Fruit fly (Drosophila melanogaster): ENCODE results near the gene CG9396.
A peak's percentile ranks its signal among the peaks of the same experiment; 100 is the strongest.

Gene CG9396

DNA sequence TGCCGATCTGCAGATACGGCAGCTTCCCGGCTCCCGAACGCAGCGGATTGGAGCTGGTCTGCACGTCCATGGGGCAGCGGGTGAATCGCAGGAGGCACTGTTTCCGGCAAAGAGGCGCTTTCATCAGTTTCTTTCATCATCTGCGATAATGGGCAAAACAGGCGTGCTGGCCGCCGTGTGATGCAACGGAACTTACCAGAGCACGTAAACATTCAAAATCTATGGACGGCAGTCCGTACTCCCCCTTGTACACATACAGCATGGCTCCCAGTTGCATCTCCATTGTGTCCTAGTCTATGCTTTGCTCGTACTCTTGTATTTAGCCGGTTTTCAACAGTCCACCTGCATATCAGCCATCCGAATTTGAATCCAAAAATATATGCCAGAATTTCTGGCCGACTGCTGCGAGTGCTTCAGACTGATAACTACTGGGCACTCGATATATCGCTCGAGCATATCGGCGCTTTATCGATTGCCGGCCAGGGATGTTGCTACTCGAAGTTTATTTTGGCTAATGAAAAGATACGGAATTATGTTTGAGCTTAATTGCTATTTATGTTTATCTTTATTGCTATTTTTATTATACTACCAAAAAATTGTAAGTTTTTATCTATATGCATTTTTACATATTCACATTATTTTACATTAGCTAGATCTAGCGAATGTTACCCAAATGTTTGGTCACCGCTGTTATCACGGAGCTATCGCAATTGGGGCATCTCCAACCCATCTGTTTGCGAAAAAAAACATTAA is 8.0 kb downstream of the CG9396 start, which contains the start of the genes CG9393 and Vps45:
TSS of gene CG9393 (minus strand) at position 434 of the 753 bp plus-strand sequence.
TSS of gene Vps45 (plus strand) at position 685 of the 753 bp plus-strand sequence.
- TF ChIP-seq mld (GFP tag; IDR thresholded peaks at IDR 0.05; ENCODE audit: partially characterized antibody) = peak; percentile 89
- no peak for TF ChIP-seq CG3281 (GFP tag; optimal IDR thresholded peaks at IDR 0.05)
- no peak for TF ChIP-seq CG3407 (GFP tag; optimal IDR thresholded peaks at IDR 0.05)
- TF ChIP-seq run (tag; optimal IDR thresholded peaks at IDR 0.05) = no peak
- TF ChIP-seq CG9797 (GFP tag; optimal IDR thresholded peaks at IDR 0.05) = peak; percentile 53
- peak in 1 of 2 experiments; percentile 78 for TF ChIP-seq tll (GFP tag; optimal IDR thresholded peaks at IDR 0.05)
- TF ChIP-seq Antp (GFP tag; optimal IDR thresholded peaks at IDR 0.05) = peak; percentile 48
- TF ChIP-seq pum (GFP tag; optimal IDR thresholded peaks at IDR 0.05) = peak; percentile 60
- TF ChIP-seq CG31441 (GFP tag; IDR thresholded peaks at IDR 0.05) = no peak
- TF ChIP-seq Atf3 (GFP tag; optimal IDR thresholded peaks at IDR 0.05) = peak; percentile 42
- no peak for TF ChIP-seq sr (GFP tag; IDR thresholded peaks at IDR 0.05)
- peak; percentile 52 for TF ChIP-seq CG13123 (GFP tag; optimal IDR thresholded peaks at IDR 0.05)
- TF ChIP-seq dpn (GFP tag; optimal IDR thresholded peaks at IDR 0.05) = peak; percentile 77
- TF ChIP-seq sob (GFP tag; IDR thresholded peaks at IDR 0.05) = peak; percentile 71; the same call in 1 of the 2 replicates
- no peak for TF ChIP-seq gsb (GFP tag; IDR thresholded peaks at IDR 0.05)
- TF ChIP-seq p53 (GFP tag; optimal IDR thresholded peaks at IDR 0.05) = no peak
- TF ChIP-seq CG30403 (GFP tag; optimal IDR thresholded peaks at IDR 0.05) = peak; percentile 77
- TF ChIP-seq CG2116 (GFP tag; optimal IDR thresholded peaks at IDR 0.05) = peak; percentile 95
- no peak for TF ChIP-seq TFAM (GFP tag; optimal IDR thresholded peaks at IDR 0.05)
- peak; percentile 68 for TF ChIP-seq CG8924 (tag; optimal IDR thresholded peaks at IDR 0.05)
- peak; percentile 57 for TF ChIP-seq CG16863 (GFP tag; optimal IDR thresholded peaks at IDR 0.05)
- no peak for TF ChIP-seq sc (optimal IDR thresholded peaks at IDR 0.05)
- no peak for TF ChIP-seq sc (GFP tag; optimal IDR thresholded peaks at IDR 0.05)
- TF ChIP-seq Hsf (GFP tag; optimal IDR thresholded peaks at IDR 0.05) = peak; percentile 79
- TF ChIP-seq gem (tag; optimal IDR thresholded peaks at IDR 0.05) = no peak
- TF ChIP-seq twi (tag; optimal IDR thresholded peaks at IDR 0.05) = peak; percentile 67
- TF ChIP-seq Rfx (GFP tag; IDR thresholded peaks at IDR 0.05) = peak; percentile 64
- TF ChIP-seq cato (GFP tag; optimal IDR thresholded peaks at IDR 0.05; ENCODE audit: borderline replicate concordance) = peak; percentile 20
- 0 out of 2 replicates have a peak, but pooled peaks have one; percentile 55 for TF ChIP-seq CG6689 (GFP tag; IDR thresholded peaks at IDR 0.05)
- peak; percentile 97 for TF ChIP-seq Ets65A (GFP tag)
- peak; percentile 87 for TF ChIP-seq CG7963 (GFP tag; IDR thresholded peaks at IDR 0.05; ENCODE audit: partially characterized antibody)
- TF ChIP-seq lmd (GFP tag; IDR thresholded peaks at IDR 0.05) = peak; percentile 60
- no peak for TF ChIP-seq ftz-f1 (GFP tag; optimal IDR thresholded peaks at IDR 0.05)
- peak; percentile 62 for TF ChIP-seq CG13624 (GFP tag; optimal IDR thresholded peaks at IDR 0.05)
- peak; percentile 48; the same call in 1 of the 3 replicates for TF ChIP-seq tgo (GFP tag; IDR thresholded peaks at IDR 0.05)
- TF ChIP-seq CG9817 (tag; optimal IDR thresholded peaks at IDR 0.05) = peak; percentile 71
- no peak for TF ChIP-seq Meics (GFP tag; optimal IDR thresholded peaks at IDR 0.05)
- TF ChIP-seq Xrp1 (GFP tag; IDR thresholded peaks at IDR 0.05) = peak; percentile 66
- TF ChIP-seq Ssrp (tag; optimal IDR thresholded peaks at IDR 0.05) = peak; percentile 47
- no peak for TF ChIP-seq CG4282 (GFP tag; optimal IDR thresholded peaks at IDR 0.05)
- TF ChIP-seq H15 (GFP tag; IDR thresholded peaks at IDR 0.05) = no peak
- TF ChIP-seq danr (GFP tag; IDR thresholded peaks at IDR 0.05) = no peak
- no peak for TF ChIP-seq CG15073 (GFP tag; optimal IDR thresholded peaks at IDR 0.05)
- peak; percentile 97 for TF ChIP-seq CG13287 (GFP tag; IDR thresholded peaks at IDR 0.05; ENCODE audit: partially characterized antibody)
- TF ChIP-seq gt (GFP tag; IDR thresholded peaks at IDR 0.05) = no peak
- peak; percentile 66 for TF ChIP-seq grau (tag; optimal IDR thresholded peaks at IDR 0.05)
- peak; percentile 41 for TF ChIP-seq Dp (GFP tag; optimal IDR thresholded peaks at IDR 0.05)
- TF ChIP-seq CG4404 (GFP tag; IDR thresholded peaks at IDR 0.05) = no peak; the same call in none of the 2 replicates
- peak; percentile 62 for TF ChIP-seq jumu (GFP tag; optimal IDR thresholded peaks at IDR 0.05)
- TF ChIP-seq gcm2 (GFP tag; optimal IDR thresholded peaks at IDR 0.05) = no peak

Data from whole organism, embryonic.